Fruit fly (Drosophila melanogaster): ENCODE measurements around the gene Cht7.

The Cht7 gene

DNA sequence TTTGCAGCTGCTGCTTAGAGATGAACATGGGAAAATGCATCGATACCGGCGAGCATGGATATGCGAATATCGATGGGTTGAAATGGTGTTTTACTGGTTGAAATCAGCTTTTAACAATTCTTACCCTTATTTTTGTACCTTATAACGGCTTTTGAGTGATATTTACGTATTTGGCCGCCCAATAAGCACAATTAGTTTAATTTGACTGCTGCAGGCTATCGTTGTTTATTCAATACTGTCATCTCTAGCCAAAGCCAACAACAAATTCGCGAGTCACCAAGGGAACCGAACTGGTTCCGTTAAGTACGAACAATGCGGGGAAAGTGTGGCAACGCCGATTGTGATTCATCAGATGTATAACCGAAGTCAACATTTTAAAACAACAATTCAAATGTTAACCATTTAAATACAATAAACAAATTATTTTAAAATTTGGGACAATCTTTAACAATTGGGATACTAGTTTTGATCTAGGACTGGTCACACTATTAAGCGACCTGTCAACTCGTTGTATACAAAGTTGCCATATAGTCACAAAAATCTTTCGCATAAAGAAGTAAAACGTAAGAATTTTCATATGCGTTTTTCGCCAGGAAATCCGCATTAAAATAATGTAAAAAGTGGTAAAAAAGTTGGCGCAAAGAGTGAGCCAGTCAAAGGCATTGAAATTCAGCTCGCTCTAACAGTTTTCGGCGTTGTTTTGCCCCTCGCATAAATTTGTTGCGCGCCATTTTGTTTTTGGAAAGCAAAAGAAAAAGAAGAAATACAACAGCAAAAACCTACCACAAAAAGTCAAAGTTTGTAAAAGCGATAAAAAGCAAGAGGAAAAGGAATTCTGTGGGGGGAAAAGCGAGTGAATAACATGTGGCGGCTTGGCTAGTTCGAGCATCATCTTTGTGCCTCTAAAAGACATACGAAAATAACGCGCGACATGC, 41.6 kb upstream of the Cht7 start, which contains the start of the genes Usp5 and BtbVII (continued):
- peak; percentile 34 for TF ChIP-seq CG10979 (tag; optimal IDR thresholded peaks at IDR 0.05)
- TF ChIP-seq CG1529 (GFP tag; optimal IDR thresholded peaks at IDR 0.05) = peak; percentile 7
- TF ChIP-seq HHEX (GFP tag; optimal IDR thresholded peaks at IDR 0.05) = no peak
- TF ChIP-seq Dip2 (GFP tag; IDR thresholded peaks at IDR 0.05) = no peak
- TF ChIP-seq CG42726 (GFP tag; IDR thresholded peaks at IDR 0.05; ENCODE audit: partially characterized antibody) = peak; percentile 49; the same call in 1 of the 2 replicates
- TF ChIP-seq CG5245 (GFP tag; optimal IDR thresholded peaks at IDR 0.05) = no peak
- no peak for TF ChIP-seq seq (GFP tag; IDR thresholded peaks at IDR 0.05)
- peak; percentile 47 for TF ChIP-seq CG1602 (GFP tag; optimal IDR thresholded peaks at IDR 0.05)
- peak; percentile 65; the same call in 2 of the 4 replicates for TF ChIP-seq Gug (GFP tag; IDR thresholded peaks at IDR 0.05)
- TF ChIP-seq Dbx (GFP tag; IDR thresholded peaks at IDR 0.05) = peak; percentile 68
- TF ChIP-seq Adf1 (GFP tag; IDR thresholded peaks at IDR 0.05) = peak; percentile 48; the same call in 1 of the 2 replicates
- no peak for TF ChIP-seq Usf (GFP tag; optimal IDR thresholded peaks at IDR 0.05)
- TF ChIP-seq bsh (GFP tag; optimal IDR thresholded peaks at IDR 0.05) = peak in 1 of 2 experiments; percentile 51
- TF ChIP-seq BtbVII (GFP tag; optimal IDR thresholded peaks at IDR 0.05) = peak; percentile 13
- peak; percentile 62 for TF ChIP-seq zfh1 (GFP tag; IDR thresholded peaks at IDR 0.05)
- TF ChIP-seq maf-S (GFP tag; optimal IDR thresholded peaks at IDR 0.05) = peak; percentile 49
- no peak for TF ChIP-seq Poxn (GFP tag; IDR thresholded peaks at IDR 0.05)
- TF ChIP-seq CG18476 (GFP tag; optimal IDR thresholded peaks at IDR 0.05) = peak; percentile 9
- TF ChIP-seq CG12104 (GFP tag; optimal IDR thresholded peaks at IDR 0.05) = no peak
- peak; percentile 60; the same call in 1 of the 3 replicates for TF ChIP-seq tgo (GFP tag; IDR thresholded peaks at IDR 0.05)
- peak; percentile 68 for TF ChIP-seq CG32532 (GFP tag; IDR thresholded peaks at IDR 0.05)
- peak; percentile 50 for TF ChIP-seq CG10366 (GFP tag; IDR thresholded peaks at IDR 0.05)
- no peak for TF ChIP-seq toy (GFP tag; IDR thresholded peaks at IDR 0.05)
- TF ChIP-seq CG15601 (tag; optimal IDR thresholded peaks at IDR 0.05) = peak; percentile 54
- peak; percentile 65 for TF ChIP-seq CG4360 (GFP tag; IDR thresholded peaks at IDR 0.05)
- TF ChIP-seq hth (optimal IDR thresholded peaks at IDR 0.05) = no peak
- TF ChIP-seq CG3847 (GFP tag; IDR thresholded peaks at IDR 0.05) = peak; percentile 68
- no peak for TF ChIP-seq CG6813 (GFP tag; optimal IDR thresholded peaks at IDR 0.05)
- peak; percentile 55 for TF ChIP-seq pnt (GFP tag; optimal IDR thresholded peaks at IDR 0.05)
- TF ChIP-seq CG6854 (GFP tag; optimal IDR thresholded peaks at IDR 0.05) = no peak
- TF ChIP-seq gcm2 (GFP tag; optimal IDR thresholded peaks at IDR 0.05) = no peak
- TF ChIP-seq Chrac-16 (GFP tag; optimal IDR thresholded peaks at IDR 0.05) = peak; percentile 62
- TF ChIP-seq CG16863 (GFP tag; optimal IDR thresholded peaks at IDR 0.05) = peak; percentile 68
- peak; percentile 22 for TF ChIP-seq ATbp (GFP tag; optimal IDR thresholded peaks at IDR 0.05)
- peak; percentile 17 for TF ChIP-seq CG8388 (GFP tag; optimal IDR thresholded peaks at IDR 0.05)
- 0 out of 2 replicates have a peak, but pooled peaks have one; percentile 7 for TF ChIP-seq sim (GFP tag; IDR thresholded peaks at IDR 0.05)
- no peak for TF ChIP-seq pita (GFP tag; optimal IDR thresholded peaks at IDR 0.05)
- TF ChIP-seq Mrtf (GFP tag; IDR thresholded peaks at IDR 0.05) = peak; percentile 57; the same call in 1 of the 3 replicates
- TF ChIP-seq sna (GFP tag; IDR thresholded peaks at IDR 0.05; ENCODE audit: partially characterized antibody) = peak; percentile 99
- no peak for TF ChIP-seq fd64A (GFP tag; optimal IDR thresholded peaks at IDR 0.05)
- peak; percentile 84 for TF ChIP-seq CG2120 (GFP tag; optimal IDR thresholded peaks at IDR 0.05)
- peak; percentile 9 for TF ChIP-seq Mes4 (GFP tag; optimal IDR thresholded peaks at IDR 0.05)
- TF ChIP-seq CG15514 (GFP tag; optimal IDR thresholded peaks at IDR 0.05) = peak; percentile 100
- TF ChIP-seq Ssrp (tag; optimal IDR thresholded peaks at IDR 0.05) = peak; percentile 28
- TF ChIP-seq dmrt99B (tag; optimal IDR thresholded peaks at IDR 0.05) = no peak
- no peak for TF ChIP-seq ab (GFP tag; optimal IDR thresholded peaks at IDR 0.05)
- peak; percentile 81 for TF ChIP-seq CG9797 (GFP tag; optimal IDR thresholded peaks at IDR 0.05)
- peak; percentile 96 for TF ChIP-seq Med (GFP tag)
- TF ChIP-seq Xrp1 (GFP tag; IDR thresholded peaks at IDR 0.05) = peak; percentile 71

All from whole organism, embryonic.